Worm (Caenorhabditis elegans): ENCODE results near the gene mig-14.
A peak's percentile ranks its signal among the peaks of the same experiment; 100 is the strongest.

Gene mig-14

ce11 chrII:13771335-13771734 is 29.8 kb downstream of the mig-14 start, which contains the start of gene C01B9.1:
Gene C01B9.1 (plus strand): TSS chrII:13771575.
- TF ChIP-seq unc-62 (GFP tag; optimal IDR thresholded peaks at IDR 0.05) (no peak), elt-2 (tag; optimal IDR thresholded peaks at IDR 0.05) (peak; percentile 52), ama-1 (optimal IDR thresholded peaks at IDR 0.05) (no peak), lin-35 (GFP tag; optimal IDR thresholded peaks at IDR 0.05) (peak in 1 of 2 experiments; percentile 8)

- TF ChIP-seq sup-37 (GFP tag; optimal IDR thresholded peaks at IDR 0.05): no peak
- TF ChIP-seq hlh-17 (GFP tag; optimal IDR thresholded peaks at IDR 0.05; ENCODE audit: borderline replicate concordance): no peak
- peak; percentile 54 for TF ChIP-seq elt-2 (tag; optimal IDR thresholded peaks at IDR 0.05)
- TF ChIP-seq irx-1 (tag; optimal IDR thresholded peaks at IDR 0.05): no peak
- TF ChIP-seq ceh-90 (tag; optimal IDR thresholded peaks at IDR 0.05): no peak
- TF ChIP-seq ces-1 (GFP tag; optimal IDR thresholded peaks at IDR 0.05): no peak
- TF ChIP-seq fkh-10 (GFP tag; optimal IDR thresholded peaks at IDR 0.05): no peak
- no peak for TF ChIP-seq pax-3 (tag; optimal IDR thresholded peaks at IDR 0.05)
- TF ChIP-seq sptf-1 (tag; optimal IDR thresholded peaks at IDR 0.05): no peak
- TF ChIP-seq lir-3 (tag; optimal IDR thresholded peaks at IDR 0.05; ENCODE audit: poor library complexity): no peak
- TF ChIP-seq lsy-2 (tag; optimal IDR thresholded peaks at IDR 0.05): peak in 1 of 2 experiments; percentile 35
- peak in 1 of 2 experiments; percentile 39 for TF ChIP-seq lin-35 (GFP tag; optimal IDR thresholded peaks at IDR 0.05)
- TF ChIP-seq efl-1 (optimal IDR thresholded peaks at IDR 0.05): no peak
- peak in 1 of 2 experiments; percentile 28 for TF ChIP-seq efl-1 (GFP tag; optimal IDR thresholded peaks at IDR 0.05 in 1 of 2)
- TF ChIP-seq zip-4 (GFP tag; optimal IDR thresholded peaks at IDR 0.05): no peak
- no peak for TF ChIP-seq alr-1 (tag; optimal IDR thresholded peaks at IDR 0.05; ENCODE audit: borderline replicate concordance)
These were observed 39.3 kb downstream of the mig-14 start for ce11 chrII:13780792-13781248.

ce11 chrII:13783880-13784279 is 42.3 kb downstream of the mig-14 start, which contains the start of gene C01B9.4:
Gene C01B9.4 (minus strand): TSS chrII:13783980.
- TF ChIP-seq ceh-8 (GFP tag; optimal IDR thresholded peaks at IDR 0.05) (no peak), ces-1 (GFP tag; optimal IDR thresholded peaks at IDR 0.05) (no peak), hlh-17 (GFP tag; optimal IDR thresholded peaks at IDR 0.05; ENCODE audit: borderline replicate concordance) (no peak), nhr-85 (tag) (no peak), zip-4 (GFP tag; optimal IDR thresholded peaks at IDR 0.05) (no peak), aly-2 (tag; optimal IDR thresholded peaks at IDR 0.05) (no peak), grh-1 (GFP tag; IDR thresholded peaks at IDR 0.05) (no peak), ceh-63 (GFP tag; optimal IDR thresholded peaks at IDR 0.05) (no peak), ztf-4 (tag; optimal IDR thresholded peaks at IDR 0.05) (no peak), mdl-1 (tag; optimal IDR thresholded peaks at IDR 0.05) (no peak), ets-5 (GFP tag; IDR thresholded peaks at IDR 0.05) (no peak), pag-3 (tag; optimal IDR thresholded peaks at IDR 0.05; ENCODE audit: borderline replicate concordance, insufficient read depth) (no peak), fkh-4 (tag; optimal IDR thresholded peaks at IDR 0.05; ENCODE audit: borderline replicate concordance) (no peak), F16B12.6 (tag; optimal IDR thresholded peaks at IDR 0.05) (no peak), mep-1 (tag; optimal IDR thresholded peaks at IDR 0.05) (no peak), mef-2 (tag; optimal IDR thresholded peaks at IDR 0.05) (no peak), nhr-71 (tag; optimal IDR thresholded peaks at IDR 0.05) (no peak), irx-1 (tag; optimal IDR thresholded peaks at IDR 0.05) (no peak), ama-1 (optimal IDR thresholded peaks at IDR 0.05) (no peak), nhr-19 (GFP tag; conservative IDR thresholded peaks at IDR 0.05) (no peak)

- no peak for TF ChIP-seq efl-3 (GFP tag; optimal IDR thresholded peaks at IDR 0.05)
- TF ChIP-seq unc-62 (GFP tag; optimal IDR thresholded peaks at IDR 0.05): no peak
- peak; percentile 63 for TF ChIP-seq ceh-8 (GFP tag; optimal IDR thresholded peaks at IDR 0.05)
These were observed 44.0 kb downstream of the mig-14 start for ce11 chrII:13785582-13785981.

ce11 chrII:13786899-13787298 is 45.4 kb downstream of the mig-14 start:
- no peak for TF ChIP-seq hlh-4 (tag; optimal IDR thresholded peaks at IDR 0.05)
- no peak for TF ChIP-seq mdl-1 (tag; optimal IDR thresholded peaks at IDR 0.05)
- no peak for TF ChIP-seq egl-27 (tag; optimal IDR thresholded peaks at IDR 0.05)
- TF ChIP-seq nhr-11 (tag; optimal IDR thresholded peaks at IDR 0.05): no peak
- no peak for TF ChIP-seq dpl-1 (GFP tag; optimal IDR thresholded peaks at IDR 0.05)
- TF ChIP-seq snu-23 (GFP tag; optimal IDR thresholded peaks at IDR 0.05): no peak
- TF ChIP-seq unc-62 (GFP tag; optimal IDR thresholded peaks at IDR 0.05): no peak
- TF ChIP-seq unc-98 (GFP tag; IDR thresholded peaks at IDR 0.05): no peak
- no peak for TF ChIP-seq lin-35 (GFP tag; optimal IDR thresholded peaks at IDR 0.05)
- TF ChIP-seq ceh-8 (GFP tag; optimal IDR thresholded peaks at IDR 0.05): no peak
- no peak for TF ChIP-seq fkh-4 (tag; optimal IDR thresholded peaks at IDR 0.05; ENCODE audit: borderline replicate concordance)
- TF ChIP-seq fkh-8 (tag; optimal IDR thresholded peaks at IDR 0.05): no peak
- no peak for TF ChIP-seq nhr-237 (tag; optimal IDR thresholded peaks at IDR 0.05)
- no peak for TF ChIP-seq ceh-88 (GFP tag; IDR thresholded peaks at IDR 0.05)
- TF ChIP-seq unc-30 (tag; optimal IDR thresholded peaks at IDR 0.05): no peak
